Worm (Caenorhabditis elegans) whole organism, dauer: ENCODE results near the gene H12I13.6.

ENCODE experiments used
- unc-62 ChIP-seq: sonication (generic microtip); optimal IDR thresholded peaks from 2 replicates; lab custom pipeline; 2017; ENCODE audit warnings: missing biosample characterization, missing genetic modification reagents, missing genetic modification characterization

The H12I13.6 gene

DNA sequence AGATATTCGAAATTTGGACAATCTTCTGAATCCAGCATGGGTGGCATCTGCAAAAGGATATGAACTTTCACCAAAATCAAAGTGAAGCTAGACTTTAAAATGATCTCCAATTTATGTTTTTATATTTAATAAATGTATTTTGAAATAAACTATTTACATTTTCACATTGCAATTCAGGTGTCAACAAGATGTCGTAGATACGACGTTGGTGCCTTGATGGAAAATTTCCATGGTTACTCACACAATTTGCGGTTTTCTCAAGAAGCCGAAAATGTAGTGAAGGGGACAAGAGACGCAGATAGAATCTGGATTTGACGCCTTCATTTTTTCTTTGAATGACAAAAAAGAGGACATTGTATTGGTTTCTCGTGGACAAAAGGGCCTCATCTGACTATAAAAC lies 21.8 kb downstream of the H12I13.6 start, which contains the start of gene rgs-3:
TSS of gene rgs-3 (plus strand) at position 301 of the 400 bp plus-strand sequence.
- TF ChIP-seq unc-62 (GFP tag; lab: Kevin White, UChicago): no peak

DNA sequence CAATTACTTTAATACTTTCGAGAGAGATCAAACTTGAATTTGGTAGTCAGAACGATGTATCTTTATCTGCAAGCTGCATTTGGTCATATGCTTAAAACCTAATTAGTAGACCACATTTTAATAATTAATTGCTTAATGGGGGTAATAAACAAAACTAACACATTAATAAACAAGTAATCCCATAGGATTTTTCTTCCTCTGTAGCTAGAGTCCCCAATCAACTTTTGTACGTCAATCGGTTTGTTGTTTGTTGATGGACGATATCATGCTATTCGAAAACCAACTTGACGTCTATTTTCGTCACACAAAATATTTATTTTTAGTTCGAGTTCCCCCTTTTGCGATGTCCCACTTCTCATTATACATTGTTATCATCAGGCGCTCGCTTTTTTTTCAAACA lies 23.8 kb downstream of the H12I13.6 start:
- TF ChIP-seq unc-62 (GFP tag; lab: Kevin White, UChicago): no peak

DNA sequence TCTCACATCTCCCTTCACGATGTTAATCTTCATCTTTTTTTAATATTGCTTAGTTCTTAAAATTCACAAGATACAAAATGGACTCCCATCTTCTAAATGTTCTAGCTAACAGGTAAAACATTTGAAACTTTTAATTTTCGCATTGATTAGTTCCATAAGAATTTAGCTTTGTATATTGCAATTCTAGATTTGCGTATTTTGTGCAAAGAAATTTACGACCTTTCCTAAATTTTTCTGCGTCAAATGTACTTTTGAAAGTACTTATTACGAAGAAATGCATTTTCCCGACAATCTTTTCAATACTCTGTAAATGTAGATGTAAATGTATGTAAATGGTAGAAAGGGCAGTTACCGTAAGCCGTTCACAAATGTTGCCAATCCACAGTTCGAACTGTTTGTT lies 26.3 kb downstream of the H12I13.6 start:
- no peak for TF ChIP-seq unc-62 (GFP tag; lab: Kevin White, UChicago)

DNA sequence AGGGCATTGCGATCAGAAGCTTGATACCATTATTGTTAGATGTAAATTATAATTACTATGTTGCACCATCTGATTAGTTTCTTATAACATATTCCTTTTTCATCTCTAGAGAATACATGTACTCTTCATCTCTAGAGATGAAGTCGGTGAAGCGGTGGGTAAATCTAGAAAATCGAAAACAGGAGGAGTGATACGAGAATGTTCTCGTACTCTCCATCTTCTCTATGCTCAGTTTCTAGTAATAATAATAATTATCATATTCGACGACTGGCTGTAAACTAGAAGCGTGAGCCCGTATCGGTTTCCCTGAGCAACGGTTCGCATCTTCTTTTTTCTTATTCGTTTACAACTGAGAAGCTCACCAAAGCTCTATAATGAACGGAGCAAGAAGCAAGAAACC lies 30.1 kb downstream of the H12I13.6 start:
- no peak for TF ChIP-seq unc-62 (GFP tag; lab: Kevin White, UChicago)

DNA sequence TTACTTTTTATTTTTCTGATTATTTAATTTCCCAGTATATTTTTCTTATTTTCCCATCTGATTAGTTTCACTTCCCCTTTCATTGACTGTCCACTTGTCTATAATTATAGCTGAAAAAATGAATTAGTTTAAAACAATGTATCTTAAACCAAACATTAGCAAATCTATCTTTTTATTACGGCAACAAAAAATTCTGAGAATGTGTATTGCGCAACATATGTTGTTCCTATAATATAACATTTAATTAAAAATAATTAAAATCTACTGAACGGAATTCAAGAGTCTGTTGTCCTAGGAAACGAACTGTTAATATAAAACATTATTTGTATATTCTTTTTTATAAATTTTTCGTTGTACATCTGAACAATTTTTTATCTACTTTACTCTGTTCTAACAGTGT lies 32.3 kb downstream of the H12I13.6 start:
- TF ChIP-seq unc-62 (GFP tag; lab: Kevin White, UChicago): no peak

DNA sequence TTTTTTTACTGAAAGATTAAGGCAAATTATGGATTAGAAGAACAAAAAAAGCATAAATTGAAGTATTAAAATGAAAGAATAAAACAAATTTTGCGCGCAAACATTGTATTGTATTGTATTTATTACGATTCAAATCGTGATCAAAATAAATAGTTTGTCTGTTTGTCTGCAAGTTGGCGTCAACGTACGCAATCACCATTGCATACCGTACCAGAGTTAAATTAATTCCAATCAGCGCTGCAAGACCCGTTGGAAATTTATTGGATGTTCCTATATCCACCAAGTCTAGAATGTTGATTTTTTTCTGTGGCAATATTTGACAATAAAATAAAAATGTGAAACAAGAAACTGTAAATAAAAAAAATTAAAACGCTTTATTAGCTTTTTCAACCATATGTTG lies 35.5 kb downstream of the H12I13.6 start, which contains the start of gene heri-1:
TSS of gene heri-1 (minus strand) at position 8 of the 400 bp plus-strand sequence.
- TF ChIP-seq unc-62 (GFP tag; lab: Kevin White, UChicago): no peak

DNA sequence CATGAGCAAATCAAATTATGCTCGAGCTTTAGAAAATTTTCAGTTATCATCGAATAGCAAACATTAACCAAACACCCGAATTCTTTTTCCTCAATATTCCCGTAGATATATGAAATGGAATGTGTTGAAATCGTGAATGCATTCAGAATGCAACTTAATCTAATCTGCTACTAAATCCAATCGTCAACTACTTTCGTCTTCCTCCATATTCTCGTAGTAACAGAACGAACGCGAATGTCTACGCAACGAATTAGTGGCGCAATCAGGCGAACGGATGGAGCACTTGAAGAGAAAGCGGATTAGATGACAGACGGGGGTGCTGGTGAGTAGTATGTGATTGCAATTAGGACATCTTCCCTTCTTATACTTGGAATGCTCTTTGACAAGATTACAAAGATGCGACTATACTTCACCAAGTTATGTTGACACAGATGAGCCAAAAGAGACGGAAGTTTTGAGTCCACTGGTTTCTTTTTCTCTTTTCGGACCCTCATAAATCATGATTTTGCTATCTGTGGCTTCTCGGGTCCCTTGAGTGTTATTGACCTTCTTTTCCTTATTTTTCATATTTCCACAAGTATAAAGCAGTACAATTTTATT lies 36.2 kb downstream of the H12I13.6 start:
- no peak for TF ChIP-seq unc-62 (GFP tag; lab: Kevin White, UChicago)

DNA sequence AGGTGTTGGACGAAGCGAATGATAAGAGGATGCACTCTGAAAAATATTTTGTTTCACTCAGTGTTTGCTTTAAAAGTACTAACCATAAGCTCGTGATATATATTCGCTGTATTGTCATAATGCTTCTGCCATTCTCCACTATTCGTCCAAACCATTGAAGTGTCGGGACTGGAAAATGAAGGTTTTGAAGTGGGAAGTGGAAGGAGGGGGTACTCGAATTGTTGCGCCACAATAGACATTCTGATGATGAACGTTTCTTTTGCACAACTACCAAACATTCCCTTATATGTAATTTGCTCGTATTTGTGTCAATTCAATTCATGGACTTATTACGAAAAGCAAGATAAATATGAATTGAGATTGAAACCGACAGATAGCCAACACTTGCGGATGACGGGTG lies 37.6 kb downstream of the H12I13.6 start:
- no peak for TF ChIP-seq unc-62 (GFP tag; lab: Kevin White, UChicago)

DNA sequence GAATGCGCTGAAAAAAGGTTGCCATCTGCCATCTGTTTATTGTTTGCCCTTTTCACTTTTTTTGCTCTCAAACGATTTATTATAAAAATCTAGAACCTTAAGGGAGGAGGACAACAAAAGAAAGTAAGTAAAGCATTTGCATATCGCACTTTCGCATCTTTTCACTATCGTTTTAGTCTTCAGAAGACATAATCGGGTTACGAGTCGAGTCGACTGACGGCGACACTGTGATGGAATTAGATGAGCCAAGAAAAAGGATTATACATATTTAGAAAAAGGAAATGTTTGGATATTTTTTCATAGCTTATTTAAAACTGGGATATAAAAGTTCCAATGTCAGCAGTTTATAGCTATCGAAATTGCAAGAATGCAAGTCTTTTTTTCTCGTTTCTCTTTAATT lies 39.0 kb downstream of the H12I13.6 start:
- TF ChIP-seq unc-62 (GFP tag; lab: Kevin White, UChicago): no peak

DNA sequence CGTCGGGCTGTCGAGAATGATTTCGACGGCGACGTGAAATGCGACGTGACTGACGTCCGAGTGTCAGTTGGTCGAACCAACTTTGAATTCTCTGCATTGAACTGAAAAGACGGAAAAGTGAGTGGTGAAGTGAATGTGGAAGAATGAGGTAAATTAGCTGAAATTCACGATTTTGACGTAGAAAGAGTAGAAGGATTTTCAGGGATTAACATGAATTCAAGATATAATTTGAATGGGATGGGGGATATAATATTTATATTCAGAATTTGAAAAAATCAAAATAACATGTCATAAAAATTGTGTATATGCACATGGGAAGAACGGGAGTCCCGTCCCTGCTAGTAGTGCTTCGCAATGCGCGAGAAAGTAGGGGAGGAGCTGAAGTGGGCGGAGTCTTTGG lies 40.5 kb downstream of the H12I13.6 start, which contains the start of gene C29H12.6:
TSS of gene C29H12.6 (minus strand) at position 101 of the 400 bp plus-strand sequence.
- TF ChIP-seq unc-62 (GFP tag; lab: Kevin White, UChicago): no peak

DNA sequence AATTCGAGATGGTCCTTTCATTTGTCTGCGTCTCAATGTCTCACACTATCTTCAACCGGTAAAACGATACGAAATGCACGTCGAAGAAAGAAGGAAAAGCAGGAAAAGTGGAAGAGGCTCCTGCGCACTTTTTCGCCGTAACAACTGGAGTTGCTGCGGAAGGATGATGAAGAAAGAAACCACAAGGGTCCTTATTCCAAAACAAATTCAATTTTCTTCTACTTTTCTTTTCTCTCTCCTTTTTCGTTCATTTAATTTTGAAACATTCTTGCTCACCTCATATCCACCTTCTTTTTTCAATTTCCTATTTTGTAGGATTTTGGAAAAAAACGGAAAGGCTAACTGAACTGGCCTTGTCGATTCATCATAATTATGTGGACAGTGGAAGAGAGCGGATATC lies 42.8 kb downstream of the H12I13.6 start:
- no peak for TF ChIP-seq unc-62 (GFP tag; lab: Kevin White, UChicago)

DNA sequence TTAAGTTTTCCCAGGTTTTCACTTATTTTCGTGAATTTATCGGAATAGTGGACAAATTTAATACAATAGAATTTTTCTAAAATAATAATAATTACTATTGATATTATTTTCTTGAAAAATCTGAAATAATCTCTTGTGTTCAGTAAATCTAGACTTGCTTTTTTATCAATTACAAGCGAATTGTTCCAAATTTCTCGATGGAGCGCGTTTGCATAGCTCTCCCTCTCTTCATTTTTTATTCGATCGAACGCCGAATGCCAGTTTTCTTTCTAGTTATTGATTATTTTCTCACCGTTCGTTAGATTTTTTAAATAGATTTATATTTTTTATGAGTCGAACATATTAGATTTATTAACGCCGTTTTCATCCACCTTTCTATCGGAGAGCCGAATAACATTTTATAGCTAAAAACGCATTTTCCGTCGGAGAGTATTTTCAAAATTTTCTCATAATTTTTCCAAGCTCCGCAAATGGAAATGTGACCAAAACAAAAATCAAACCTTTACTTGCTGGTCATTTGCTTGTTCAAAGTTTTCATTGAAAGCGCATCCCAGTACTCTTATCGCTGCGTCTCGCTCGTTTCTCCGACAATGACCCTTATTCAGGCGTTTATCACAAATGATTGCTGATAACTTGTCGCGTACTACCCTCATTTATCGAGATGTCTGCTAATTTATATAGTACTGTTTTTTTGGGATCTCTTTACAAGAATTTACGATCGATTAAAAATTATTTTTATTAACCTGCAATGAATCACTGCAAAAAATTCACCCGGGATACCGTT lies 45.1 kb downstream of the H12I13.6 start:
- TF ChIP-seq unc-62 (GFP tag; lab: Kevin White, UChicago): no peak

DNA sequence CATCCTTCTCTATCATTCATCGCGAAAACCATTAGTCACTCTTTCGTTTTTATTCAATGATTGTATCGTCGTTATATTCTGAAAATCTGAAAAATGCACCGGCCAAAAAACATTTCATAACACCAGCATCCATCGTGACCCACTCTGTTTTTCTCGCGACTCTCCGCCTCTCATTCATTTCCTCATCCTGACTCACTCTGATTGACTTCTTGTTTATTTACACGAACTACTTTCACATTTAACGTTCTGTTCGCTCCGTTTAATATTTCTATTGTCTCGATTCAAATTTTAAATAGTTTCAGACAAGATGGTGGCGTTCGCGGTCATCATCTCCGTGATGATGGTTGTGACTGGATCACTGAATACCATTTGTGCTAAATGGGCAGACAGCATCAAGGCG lies 45.8 kb downstream of the H12I13.6 start, which contains the start of gene C29H12.2:
TSS of gene C29H12.2 (plus strand) at position 297 of the 400 bp plus-strand sequence.
- TF ChIP-seq unc-62 (GFP tag; lab: Kevin White, UChicago): no peak

DNA sequence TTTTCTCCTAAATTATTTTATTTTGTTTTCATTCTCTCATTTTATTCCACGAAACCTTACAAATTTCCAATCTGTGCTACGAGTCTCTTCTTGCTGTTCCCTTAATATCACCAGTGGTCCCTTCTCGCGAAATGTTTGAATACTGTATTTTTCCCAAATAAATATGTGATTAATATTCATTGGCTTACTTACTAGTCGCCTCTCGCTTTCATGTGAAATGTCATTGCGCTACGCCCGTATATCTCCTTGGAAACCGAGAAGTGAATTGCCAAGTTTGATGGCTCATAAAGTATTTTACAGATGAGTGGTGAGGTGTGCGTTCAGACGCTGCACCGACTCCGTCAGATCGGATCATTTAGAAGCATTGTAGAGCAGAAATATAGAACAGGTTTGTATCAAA lies 47.6 kb downstream of the H12I13.6 start, which contains the start of gene rars-2:
TSS of gene rars-2 (plus strand) at position 301 of the 400 bp plus-strand sequence.
- no peak for TF ChIP-seq unc-62 (GFP tag; lab: Kevin White, UChicago)
